Fruit fly (Drosophila melanogaster): Measurements from ENCODE around the gene Cyp4d20.

DNA sequence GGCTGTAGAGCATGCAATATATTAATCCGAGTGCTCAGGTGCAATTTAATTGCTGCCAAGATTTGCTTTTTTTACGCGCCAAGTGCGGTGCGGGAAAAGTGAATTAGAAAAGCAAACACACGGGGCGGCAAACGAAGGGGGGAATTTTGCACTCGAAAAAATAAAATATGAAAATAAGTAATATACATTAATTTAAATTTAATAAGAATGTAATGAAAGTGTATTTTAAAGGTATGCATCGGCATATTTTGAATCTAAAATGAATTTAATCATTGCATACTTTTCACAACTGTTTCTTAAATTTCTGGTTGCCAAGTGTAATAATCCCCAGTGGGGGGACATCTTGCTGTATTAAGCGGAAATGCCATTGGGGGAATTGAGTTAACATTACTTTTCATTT, 44.1 kb downstream of the Cyp4d20 start:
- TF ChIP-seq psq (optimal IDR thresholded peaks at IDR 0.05) (no peak), ttk (optimal IDR thresholded peaks at IDR 0.05) (no peak), h (optimal IDR thresholded peaks at IDR 0.05) (no peak), Sin3A (optimal IDR thresholded peaks at IDR 0.05) (no peak), insv (optimal IDR thresholded peaks at IDR 0.05) (no peak)
